Worm (Caenorhabditis elegans) whole organism, late embryonic: Measurements from ENCODE around the gene tpp-2.

Experiments used
- ama-1 ChIP-seq: fragments of 150-350 bp; optimal IDR thresholded peaks from 2 replicates; lab custom pipeline; 2014
- ets-4 ChIP-seq: sonication (generic microtip); optimal IDR thresholded peaks from 2 replicates; lab custom pipeline; 2016; ENCODE audit warnings: missing genetic modification characterization, missing compliant biosample characterization
- nhr-11 ChIP-seq: fragments of 150-350 bp; optimal IDR thresholded peaks from 2 replicates; lab custom pipeline; 2014; ENCODE audit warnings: missing biosample characterization, missing genetic modification characterization
- pha-2 ChIP-seq: sonication (generic microtip); optimal IDR thresholded peaks from 2 replicates; lab custom pipeline; 2017; ENCODE audit warnings: mild to moderate bottlenecking, missing genetic modification characterization, missing compliant biosample characterization
- pha-4 ChIP-seq: fragments of 150-350 bp; optimal IDR thresholded peaks from 2 replicates; lab custom pipeline; 2018; ENCODE audit warnings: missing biosample characterization, missing genetic modification reagents, missing genetic modification characterization
- pros-1 ChIP-seq: fragments of 150-350 bp; optimal IDR thresholded peaks from 2 replicates; lab custom pipeline; 2014; ENCODE audit warnings: missing biosample characterization, missing genetic modification reagents, missing genetic modification characterization
- zip-5 ChIP-seq: sonication (generic microtip); optimal IDR thresholded peaks from 2 replicates; lab custom pipeline; 2016; ENCODE audit warnings: missing genetic modification characterization, missing compliant biosample characterization

DNA sequence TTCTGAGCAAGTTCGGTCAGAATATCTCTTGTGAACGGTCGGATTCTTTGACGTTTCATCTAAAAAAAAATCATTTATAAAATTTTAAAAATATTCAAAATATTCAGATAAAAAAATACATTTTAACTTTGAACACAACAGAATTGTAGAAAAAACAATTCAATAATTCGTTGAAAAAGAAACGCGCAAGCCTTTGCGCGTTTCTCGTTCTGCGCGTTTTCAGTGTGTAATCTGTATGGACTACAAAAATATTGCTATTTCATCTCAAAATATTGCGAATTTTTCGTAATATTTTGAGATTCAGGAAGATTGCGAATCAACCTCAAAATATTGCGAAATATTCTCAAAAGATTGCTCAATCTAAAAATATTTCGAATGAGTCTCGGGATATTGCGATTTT lies 41.5 kb downstream of the tpp-2 start, which contains the start of gene R12C12.7:
- no peak for TF ChIP-seq ets-4 (tag; lab: Kevin White, UChicago)
- no peak for TF ChIP-seq nhr-11 (tag; lab: Kevin White, UChicago)
- TF ChIP-seq pha-4 (tag; lab: Kevin White, UChicago): no peak
- no peak for TF ChIP-seq ama-1 (lab: Kevin White, UChicago)
- TF ChIP-seq pha-2 (tag; lab: Kevin White, UChicago): no peak
- TF ChIP-seq zip-5 (tag; lab: Kevin White, UChicago): no peak
- TF ChIP-seq pros-1: no peak
